Worm (Caenorhabditis elegans): ENCODE results near the gene R07H5.11.

ce11 chrIV:11183991-11184390 is 18.6 kb upstream of the R07H5.11 start, which contains the start of gene nuaf-3:
- TF ChIP-seq ama-1 (optimal IDR thresholded peaks at IDR 0.05) (no peak), ama-1 (GFP tag; optimal IDR thresholded peaks at IDR 0.05) (no peak), egl-44 (GFP tag; IDR thresholded peaks at IDR 0.05) (no peak), lin-54 (GFP tag; optimal IDR thresholded peaks at IDR 0.05) (no peak), athp-1 (tag; optimal IDR thresholded peaks at IDR 0.05) (no peak), dox-1 (GFP tag; IDR thresholded peaks at IDR 0.05) (no peak), pha-4 (tag; optimal IDR thresholded peaks at IDR 0.05) (no peak), snpc-4 (GFP tag; optimal IDR thresholded peaks at IDR 0.05) (no peak), snpc-4 (tag; optimal IDR thresholded peaks at IDR 0.05) (no peak), cebp-1 (GFP tag; IDR thresholded peaks at IDR 0.05) (no peak), cebp-1 (tag; optimal IDR thresholded peaks at IDR 0.05) (peak; percentile 0), lir-1 (GFP tag; conservative IDR thresholded peaks at IDR 0.05) (no peak), him-1 (tag; optimal IDR thresholded peaks at IDR 0.05) (no peak), unc-62 (GFP tag; optimal IDR thresholded peaks at IDR 0.05) (no peak), F22D6.2 (tag; optimal IDR thresholded peaks at IDR 0.05) (no peak)

All from whole organism, young adult.